Worm (Caenorhabditis elegans): Measurements from ENCODE around the gene fbxc-15.

- TF ChIP-seq ama-1 (optimal IDR thresholded peaks at IDR 0.05) (no peak), B0310.2 (tag; optimal IDR thresholded peaks at IDR 0.05) (no peak), hnd-1 (tag; optimal IDR thresholded peaks at IDR 0.05) (no peak)
Observed at ce11 chrII:950374-950773, 28.8 kb upstream of the fbxc-15 start.
